Fruit fly (Drosophila melanogaster): Measurements from ENCODE around the gene Dref.

Gene Dref

dm6 chr2L:9949178-9950062, 17.6 kb downstream of the Dref start (continued):
- TF ChIP-seq corto (GFP tag; optimal IDR thresholded peaks at IDR 0.05) (peak; percentile 58), grn (GFP tag; optimal IDR thresholded peaks at IDR 0.05) (peak; percentile 24), BtbVII (GFP tag; optimal IDR thresholded peaks at IDR 0.05) (peak; percentile 35), nom (GFP tag; optimal IDR thresholded peaks at IDR 0.05) (peak; percentile 60), CG17912 (GFP tag; optimal IDR thresholded peaks at IDR 0.05) (no peak), Gsc (GFP tag; IDR thresholded peaks at IDR 0.05) (no peak)

dm6 chr2L:9948520-9948858, 18.5 kb downstream of the Dref start:
- TF ChIP-seq zen (tag; optimal IDR thresholded peaks at IDR 0.05) (no peak), Ets65A (GFP tag) (peak; percentile 55), Fer3 (tag; optimal IDR thresholded peaks at IDR 0.05) (peak; percentile 16), hkb (optimal IDR thresholded peaks at IDR 0.05) (no peak), hkb (GFP tag; IDR thresholded peaks at IDR 0.05) (no peak), jumu (GFP tag; optimal IDR thresholded peaks at IDR 0.05) (no peak), Hr78 (GFP tag; optimal IDR thresholded peaks at IDR 0.05) (peak in 1 of 2 experiments; percentile 28), cad (GFP tag; optimal IDR thresholded peaks at IDR 0.05) (no peak)

- TF ChIP-seq CG31365 (tag; optimal IDR thresholded peaks at IDR 0.05) (no peak), trh (GFP tag; optimal IDR thresholded peaks at IDR 0.05) (no peak), HLH54F (GFP tag; optimal IDR thresholded peaks at IDR 0.05) (no peak), ind (GFP tag; optimal IDR thresholded peaks at IDR 0.05) (no peak), CG15514 (GFP tag; optimal IDR thresholded peaks at IDR 0.05) (no peak), slp2 (GFP tag; optimal IDR thresholded peaks at IDR 0.05) (no peak), ab (GFP tag; optimal IDR thresholded peaks at IDR 0.05) (no peak), Side (GFP tag; optimal IDR thresholded peaks at IDR 0.05) (no peak), Elba2 (GFP tag; optimal IDR thresholded peaks at IDR 0.05) (no peak), CG11456 (GFP tag; IDR thresholded peaks at IDR 0.05) (no peak), Blimp-1 (GFP tag; optimal IDR thresholded peaks at IDR 0.05) (peak; percentile 33), NK7.1 (GFP tag; optimal IDR thresholded peaks at IDR 0.05) (no peak), p53 (GFP tag; optimal IDR thresholded peaks at IDR 0.05) (no peak), Ets65A (GFP tag) (no peak), CG32532 (GFP tag; IDR thresholded peaks at IDR 0.05) (peak; percentile 21; the same call in 1 of the 2 replicates), H15 (GFP tag; IDR thresholded peaks at IDR 0.05) (no peak), amos (GFP tag; IDR thresholded peaks at IDR 0.05; ENCODE audit: partially characterized antibody) (peak; percentile 19; the same call in 1 of the 2 replicates), ci (GFP tag; IDR thresholded peaks at IDR 0.05) (0 out of 3 replicates have a peak, but pooled peaks have one; percentile 23), vnd (GFP tag; IDR thresholded peaks at IDR 0.05; ENCODE audit: partially characterized antibody) (no peak), rib (GFP tag; IDR thresholded peaks at IDR 0.05) (peak; percentile 47; the same call in 1 of the 2 replicates), CG5180 (GFP tag; optimal IDR thresholded peaks at IDR 0.05) (no peak), CG12942 (GFP tag; optimal IDR thresholded peaks at IDR 0.05) (no peak), CG12219 (GFP tag; optimal IDR thresholded peaks at IDR 0.05) (no peak), CG17328 (GFP tag; IDR thresholded peaks at IDR 0.05) (no peak), BEAF-32 (GFP tag; optimal IDR thresholded peaks at IDR 0.05) (no peak), disco-r (GFP tag; optimal IDR thresholded peaks at IDR 0.05) (no peak), CG6654 (GFP tag; optimal IDR thresholded peaks at IDR 0.05) (no peak), Hey (tag; optimal IDR thresholded peaks at IDR 0.05) (peak; percentile 53), CG15269 (tag; optimal IDR thresholded peaks at IDR 0.05) (peak; percentile 18), lbe (GFP tag; optimal IDR thresholded peaks at IDR 0.05) (no peak), pzg (GFP tag; optimal IDR thresholded peaks at IDR 0.05) (no peak), CG7987 (GFP tag; optimal IDR thresholded peaks at IDR 0.05) (no peak)
Measured at dm6 chr2L:9947738-9948519, 19.1 kb downstream of the Dref start.

Data from whole organism, embryonic.